Worm (Caenorhabditis elegans): ENCODE results near the gene F07F6.8.

F07F6.8 gene

ce11 chrII:5425633-5426032, at the start of gene F07F6.8:
Gene F07F6.8, minus strand, starts transcription at chrII:5425733.
- TF ChIP-seq ZK546.5 (tag; optimal IDR thresholded peaks at IDR 0.05) (no peak), pqm-1 (tag; optimal IDR thresholded peaks at IDR 0.05) (no peak), ztf-4 (tag; optimal IDR thresholded peaks at IDR 0.05) (no peak), egl-27 (tag; optimal IDR thresholded peaks at IDR 0.05) (no peak), nhr-76 (tag; optimal IDR thresholded peaks at IDR 0.05) (no peak), mdl-1 (tag; optimal IDR thresholded peaks at IDR 0.05) (no peak), ztf-11 (tag; optimal IDR thresholded peaks at IDR 0.05) (no peak), snpc-4 (tag; optimal IDR thresholded peaks at IDR 0.05) (no peak), skn-1 (tag; optimal IDR thresholded peaks at IDR 0.05) (no peak), fos-1 (tag; optimal IDR thresholded peaks at IDR 0.05) (no peak), nhr-237 (tag; optimal IDR thresholded peaks at IDR 0.05) (no peak), nhr-28 (tag; optimal IDR thresholded peaks at IDR 0.05) (no peak), ceh-16 (tag; optimal IDR thresholded peaks at IDR 0.05) (no peak), nhr-11 (tag; optimal IDR thresholded peaks at IDR 0.05) (no peak), nhr-43 (tag; optimal IDR thresholded peaks at IDR 0.05; ENCODE audit: poor library complexity, severe bottlenecking) (no peak), elt-1 (tag; optimal IDR thresholded peaks at IDR 0.05) (no peak), eor-1 (tag; optimal IDR thresholded peaks at IDR 0.05) (no peak), tbx-2 (tag; optimal IDR thresholded peaks at IDR 0.05) (no peak), fkh-10 (GFP tag; optimal IDR thresholded peaks at IDR 0.05) (no peak)

- no peak for TF ChIP-seq nhr-77 (tag; optimal IDR thresholded peaks at IDR 0.05)
- TF ChIP-seq nhr-23 (tag; optimal IDR thresholded peaks at IDR 0.05), result no peak
- no peak for TF ChIP-seq nhr-237 (tag; optimal IDR thresholded peaks at IDR 0.05)
- no peak for TF ChIP-seq skn-1 (tag; optimal IDR thresholded peaks at IDR 0.05)
- no peak for TF ChIP-seq egl-27 (tag; optimal IDR thresholded peaks at IDR 0.05)
- TF ChIP-seq ama-1 (optimal IDR thresholded peaks at IDR 0.05), result no peak
- no peak for TF ChIP-seq nhr-43 (tag; optimal IDR thresholded peaks at IDR 0.05; ENCODE audit: poor library complexity, severe bottlenecking)
- TF ChIP-seq ceh-16 (tag; optimal IDR thresholded peaks at IDR 0.05), result no peak
- no peak for TF ChIP-seq unc-39 (tag; optimal IDR thresholded peaks at IDR 0.05)
- TF ChIP-seq lin-39 (tag; optimal IDR thresholded peaks at IDR 0.05), result no peak
- no peak for TF ChIP-seq eor-1 (tag; optimal IDR thresholded peaks at IDR 0.05)
- TF ChIP-seq ztf-4 (tag; optimal IDR thresholded peaks at IDR 0.05), result no peak
- TF ChIP-seq tbx-2 (tag; optimal IDR thresholded peaks at IDR 0.05), result no peak
- TF ChIP-seq nhr-67 (tag; optimal IDR thresholded peaks at IDR 0.05), result no peak
- TF ChIP-seq nhr-11 (tag; optimal IDR thresholded peaks at IDR 0.05), result no peak
- TF ChIP-seq lin-15B (tag; optimal IDR thresholded peaks at IDR 0.05), result no peak
- no peak for TF ChIP-seq snpc-4 (tag; optimal IDR thresholded peaks at IDR 0.05)
- TF ChIP-seq daf-12 (tag; optimal IDR thresholded peaks at IDR 0.05), result no peak
Observed at ce11 chrII:5474946-5475345, 49.4 kb upstream of the F07F6.8 start, which contains the start of gene ilcr-2. Gene ilcr-2, plus strand, starts transcription at chrII:5475246.

ce11 chrII:5473946-5474423, 48.5 kb upstream of the F07F6.8 start, which contains the start of gene mrps-16:
Gene mrps-16, plus strand, starts transcription at chrII:5474373.
- peak; percentile 26 for TF ChIP-seq R02D3.7 (tag; optimal IDR thresholded peaks at IDR 0.05)
- peak; percentile 17 for TF ChIP-seq lin-39 (tag; optimal IDR thresholded peaks at IDR 0.05)
- no peak for TF ChIP-seq nhr-28 (tag; optimal IDR thresholded peaks at IDR 0.05)
- TF ChIP-seq ztf-11 (tag; optimal IDR thresholded peaks at IDR 0.05), result no peak
- peak; percentile 40 for TF ChIP-seq lin-15B (tag; optimal IDR thresholded peaks at IDR 0.05)
- TF ChIP-seq snpc-4 (tag; optimal IDR thresholded peaks at IDR 0.05), result no peak
- no peak for TF ChIP-seq nhr-77 (tag; optimal IDR thresholded peaks at IDR 0.05)
- no peak for TF ChIP-seq lsy-12 (tag; optimal IDR thresholded peaks at IDR 0.05)
- TF ChIP-seq ceh-82 (tag; optimal IDR thresholded peaks at IDR 0.05), result no peak
- TF ChIP-seq egl-5 (tag; optimal IDR thresholded peaks at IDR 0.05), result peak; percentile 8
- no peak for TF ChIP-seq ZK546.5 (tag; optimal IDR thresholded peaks at IDR 0.05)
- no peak for TF ChIP-seq elt-3 (tag; optimal IDR thresholded peaks at IDR 0.05)
- TF ChIP-seq unc-39 (tag; optimal IDR thresholded peaks at IDR 0.05), result no peak
- no peak for TF ChIP-seq aly-2 (tag; optimal IDR thresholded peaks at IDR 0.05)
- TF ChIP-seq ceh-16 (tag; optimal IDR thresholded peaks at IDR 0.05), result no peak
- no peak for TF ChIP-seq elt-2 (tag; optimal IDR thresholded peaks at IDR 0.05)
- no peak for TF ChIP-seq pha-4 (tag; optimal IDR thresholded peaks at IDR 0.05)
- no peak for TF ChIP-seq pqm-1 (tag; optimal IDR thresholded peaks at IDR 0.05)
- no peak for TF ChIP-seq ztf-4 (tag; optimal IDR thresholded peaks at IDR 0.05)
- TF ChIP-seq hmg-11 (tag; optimal IDR thresholded peaks at IDR 0.05), result peak; percentile 77
- TF ChIP-seq fkh-2 (tag; optimal IDR thresholded peaks at IDR 0.05), result no peak
- TF ChIP-seq ceh-28 (tag; optimal IDR thresholded peaks at IDR 0.05), result peak; percentile 22
- TF ChIP-seq mml-1 (tag; optimal IDR thresholded peaks at IDR 0.05), result no peak
- no peak for TF ChIP-seq nhr-76 (tag; optimal IDR thresholded peaks at IDR 0.05)
- TF ChIP-seq nhr-11 (tag; optimal IDR thresholded peaks at IDR 0.05), result no peak
- peak; percentile 22 for TF ChIP-seq nhr-43 (tag; optimal IDR thresholded peaks at IDR 0.05; ENCODE audit: poor library complexity, severe bottlenecking)
- TF ChIP-seq nhr-67 (tag; optimal IDR thresholded peaks at IDR 0.05), result no peak
- peak; percentile 44 for TF ChIP-seq nhr-25 (tag; optimal IDR thresholded peaks at IDR 0.05)
- no peak for TF ChIP-seq skn-1 (tag; optimal IDR thresholded peaks at IDR 0.05)
- no peak for TF ChIP-seq nhr-237 (tag; optimal IDR thresholded peaks at IDR 0.05)
- peak; percentile 53 for TF ChIP-seq nfya-1 (tag; optimal IDR thresholded peaks at IDR 0.05; ENCODE audit: insufficient read depth)
- no peak for TF ChIP-seq zag-1 (tag; optimal IDR thresholded peaks at IDR 0.05)
- TF ChIP-seq jun-1 (tag; optimal IDR thresholded peaks at IDR 0.05), result no peak
- TF ChIP-seq daf-12 (tag; optimal IDR thresholded peaks at IDR 0.05), result no peak

All from whole organism, L3 larva.